Fruit fly (Drosophila melanogaster) whole organism, embryonic: ENCODE measurements around the gene tweek.

Experiments used
- Ada2b ChIP-seq: fragments of 200-800 bp; sonication (Bioruptor generic); IDR thresholded peaks from 2 replicates; pipeline ENCODE4 v1.3.6; 2022; ENCODE audit warnings: missing biosample characterization, missing genetic modification characterization
- B-H2 ChIP-seq: fragments of 200-800 bp; sonication (Bioruptor generic); optimal IDR thresholded peaks from 2 replicates; lab custom pipeline; 2018; ENCODE audit warnings: missing biosample characterization, mild to moderate bottlenecking, missing genetic modification characterization
- CG10147 ChIP-seq: fragments of 200-800 bp; sonication (Bioruptor generic); optimal IDR thresholded peaks from 2 replicates; lab custom pipeline; 2019; ENCODE audit warnings: missing biosample characterization, mild to moderate bottlenecking, missing genetic modification characterization, moderate library complexity
- CG10462 ChIP-seq: fragments of 200-800 bp; sonication (Bioruptor generic); optimal IDR thresholded peaks from 2 replicates; lab custom pipeline; 2016; ENCODE audit warnings: missing biosample characterization, missing genetic modification characterization
- CG11456 ChIP-seq: fragments of 200-800 bp; sonication (Bioruptor generic); IDR thresholded peaks from 3 replicates; pipeline ENCODE4 v1.3.6; 2022; ENCODE audit warnings: missing biosample characterization, missing genetic modification characterization
- CG12659 ChIP-seq: fragments of 200-800 bp; sonication (Bioruptor generic); optimal IDR thresholded peaks from 3 replicates; lab custom pipeline; 2017; ENCODE audit warnings: mild to moderate bottlenecking, missing biosample characterization, missing genetic modification reagents, missing genetic modification characterization
- CG13123 ChIP-seq: fragments of 200-800 bp; sonication (Bioruptor generic); optimal IDR thresholded peaks from 2 replicates; lab custom pipeline; 2016; ENCODE audit warnings: missing biosample characterization, missing genetic modification characterization
- CG13775 ChIP-seq: fragments of 200-800 bp; sonication (Bioruptor generic); optimal IDR thresholded peaks from 3 replicates; lab custom pipeline; 2017; ENCODE audit warnings: missing biosample characterization, mild to moderate bottlenecking, missing genetic modification characterization
- CG14014 ChIP-seq: fragments of 200-800 bp; sonication (Bioruptor generic); IDR thresholded peaks from 2 replicates; pipeline ENCODE4 v1.3.6; 2022; ENCODE audit warnings: missing biosample characterization, missing genetic modification characterization
- CG1602 ChIP-seq: fragments of 200-800 bp; sonication (Bioruptor generic); optimal IDR thresholded peaks from 3 replicates; lab custom pipeline; 2016; ENCODE audit warnings: missing biosample characterization, missing genetic modification characterization
- CG1647 ChIP-seq: fragments of 200-800 bp; sonication (Bioruptor generic); optimal IDR thresholded peaks from 3 replicates; lab custom pipeline; 2016; ENCODE audit warnings: missing biosample characterization, missing genetic modification characterization
- CG17361 ChIP-seq: fragments of 200-800 bp; sonication (Bioruptor generic); IDR thresholded peaks from 3 replicates; pipeline ENCODE4 v1.3.6; 2022; ENCODE audit warnings: missing biosample characterization, missing genetic modification characterization
- CG18476 ChIP-seq: fragments of 200-800 bp; sonication (Bioruptor generic); optimal IDR thresholded peaks from 2 replicates; lab custom pipeline; 2016; ENCODE audit warnings: missing biosample characterization, mild to moderate bottlenecking, missing genetic modification characterization
- CG2120 ChIP-seq: fragments of 200-800 bp; sonication (Bioruptor generic); optimal IDR thresholded peaks from 3 replicates; lab custom pipeline; 2016; ENCODE audit warnings: missing biosample characterization, missing genetic modification characterization
- CG2199 ChIP-seq: fragments of 200-800 bp; sonication (Bioruptor generic); IDR thresholded peaks from 3 replicates; pipeline ENCODE4 v1.3.6; 2022; ENCODE audit warnings: missing biosample characterization, missing genetic modification characterization
- CG2202 ChIP-seq: fragments of 200-800 bp; sonication (Bioruptor generic); optimal IDR thresholded peaks from 2 replicates; lab custom pipeline; 2018; ENCODE audit warnings: missing biosample characterization, mild to moderate bottlenecking, missing genetic modification characterization
- CG30020 ChIP-seq: fragments of 200-800 bp; optimal IDR thresholded peaks from 2 replicates; lab custom pipeline; 2019; ENCODE audit warnings: missing biosample characterization, mild to moderate bottlenecking, missing genetic modification characterization, moderate library complexity
- CG31388 ChIP-seq: fragments of 200-800 bp; sonication (Bioruptor generic); optimal IDR thresholded peaks from 2 replicates; lab custom pipeline; 2016; ENCODE audit warnings: missing biosample characterization, missing genetic modification characterization
- CG31441 ChIP-seq: fragments of 200-800 bp; sonication (Bioruptor generic); IDR thresholded peaks from 2 replicates; pipeline ENCODE4 v1.3.6; 2022; ENCODE audit warnings: missing biosample characterization, missing genetic modification characterization
- CG34422 ChIP-seq: fragments of 200-800 bp; sonication (Bioruptor generic); IDR thresholded peaks from 3 replicates; pipeline ENCODE4 v1.3.6; 2022; ENCODE audit warnings: missing biosample characterization, missing genetic modification characterization
- CG42726 ChIP-seq: fragments of 200-800 bp; sonication (Bioruptor generic); IDR thresholded peaks from 2 replicates; pipeline ENCODE4 v1.3.6; 2022; ENCODE audit warnings: missing biosample characterization, missing genetic modification characterization; ENCODE audit not compliant: partially characterized antibody
- CG7357 ChIP-seq: fragments of 200-800 bp; sonication (Bioruptor generic); IDR thresholded peaks from 3 replicates; pipeline ENCODE4 v1.3.6; 2022; ENCODE audit warnings: missing biosample characterization, missing genetic modification characterization
- CG8765 ChIP-seq: fragments of 200-800 bp; sonication (Bioruptor generic); IDR thresholded peaks from 2 replicates; pipeline ENCODE4 v1.3.6; 2022; ENCODE audit warnings: missing biosample characterization, missing genetic modification characterization
- CG9215 ChIP-seq: fragments of 200-800 bp; sonication (Bioruptor generic); IDR thresholded peaks from 2 replicates; pipeline ENCODE4 v1.3.6; 2022; ENCODE audit warnings: missing biosample characterization, missing genetic modification characterization
- CoRest ChIP-seq: fragments of 200-800 bp; sonication (Bioruptor generic); optimal IDR thresholded peaks from 3 replicates; lab custom pipeline; 2018; ENCODE audit warnings: missing biosample characterization, mild to moderate bottlenecking, missing genetic modification characterization, moderate library complexity
- Dbx ChIP-seq: fragments of 200-800 bp; sonication (Bioruptor generic); IDR thresholded peaks from 3 replicates; pipeline ENCODE4 v1.3.6; 2022; ENCODE audit warnings: missing biosample characterization, missing genetic modification characterization
- Dll ChIP-seq: fragments of 200-800 bp; sonication (Bioruptor generic); IDR thresholded peaks from 4 replicates; pipeline ENCODE4 v1.3.6; 2022; ENCODE audit warnings: missing biosample characterization, missing genetic modification characterization; ENCODE audit not compliant: partially characterized antibody
- Dp ChIP-seq: fragments of 200-800 bp; sonication (Bioruptor generic); optimal IDR thresholded peaks from 2 replicates; lab custom pipeline; 2018; ENCODE audit warnings: missing biosample characterization, mild to moderate bottlenecking, missing genetic modification characterization, moderate library complexity
- ERR ChIP-seq: fragments of 200-800 bp; sonication (Bioruptor generic); optimal IDR thresholded peaks from 2 replicates; lab custom pipeline; 2016; ENCODE audit warnings: missing biosample characterization, missing genetic modification characterization
- Ets97D ChIP-seq: fragments of 200-800 bp; sonication (Bioruptor generic); optimal IDR thresholded peaks from 3 replicates; lab custom pipeline; 2016; ENCODE audit warnings: missing biosample characterization, missing genetic modification characterization
- HLH54F ChIP-seq: fragments of 200-800 bp; sonication (Bioruptor generic); optimal IDR thresholded peaks from 3 replicates; lab custom pipeline; 2016; ENCODE audit warnings: missing biosample characterization, missing genetic modification characterization
- Hand ChIP-seq: fragments of 200-800 bp; sonication (Bioruptor generic); optimal IDR thresholded peaks from 2 replicates; lab custom pipeline; 2017; ENCODE audit warnings: mild to moderate bottlenecking, missing biosample characterization, missing genetic modification reagents, missing genetic modification characterization
- HmgZ ChIP-seq: fragments of 200-800 bp; sonication (Bioruptor generic); optimal IDR thresholded peaks from 2 replicates; lab custom pipeline; 2018; ENCODE audit warnings: missing biosample characterization, mild to moderate bottlenecking, missing genetic modification characterization
- Hr3 ChIP-seq: fragments of 200-800 bp; sonication (Bioruptor generic); optimal IDR thresholded peaks from 3 replicates; lab custom pipeline; 2016; ENCODE audit warnings: missing biosample characterization, missing genetic modification characterization
- Neu2 ChIP-seq: fragments of 200-800 bp; sonication (Bioruptor generic); optimal IDR thresholded peaks from 3 replicates; lab custom pipeline; 2016; ENCODE audit warnings: missing biosample characterization, missing genetic modification characterization, borderline replicate concordance
- Ssrp ChIP-seq: fragments of 200-800 bp; sonication (Bioruptor generic); optimal IDR thresholded peaks from 2 replicates; lab custom pipeline; 2018; ENCODE audit warnings: missing biosample characterization, mild to moderate bottlenecking, missing genetic modification characterization, moderate library complexity
- ab ChIP-seq: fragments of 200-800 bp; sonication (Bioruptor generic); optimal IDR thresholded peaks from 2 replicates; lab custom pipeline; 2016; ENCODE audit warnings: missing biosample characterization, missing genetic modification characterization
- cg ChIP-seq: fragments of 200-800 bp; sonication (Bioruptor generic); optimal IDR thresholded peaks from 3 replicates; lab custom pipeline; 2019; ENCODE audit warnings: missing biosample characterization, mild to moderate bottlenecking, missing genetic modification characterization, moderate library complexity
- dan ChIP-seq: fragments of 200-800 bp; sonication (Bioruptor generic); IDR thresholded peaks from 2 replicates; pipeline ENCODE4 v1.3.6; 2022; ENCODE audit warnings: missing biosample characterization, missing genetic modification characterization
- en ChIP-seq: fragments of 200-800 bp; sonication (Bioruptor generic); optimal IDR thresholded peaks from 2 replicates; lab custom pipeline; 2016; ENCODE audit warnings: missing biosample characterization, missing genetic modification characterization
- fu2 ChIP-seq: fragments of 200-800 bp; sonication (Bioruptor generic); optimal IDR thresholded peaks from 2 replicates; lab custom pipeline; 2016; ENCODE audit warnings: missing biosample characterization, missing genetic modification characterization
- kni ChIP-seq: fragments of 200-800 bp; sonication (Bioruptor generic); optimal IDR thresholded peaks from 3 replicates; lab custom pipeline; 2017; ENCODE audit warnings: mild to moderate bottlenecking, missing biosample characterization, missing genetic modification reagents, missing genetic modification characterization
- maf-S ChIP-seq: fragments of 200-800 bp; sonication (Bioruptor generic); optimal IDR thresholded peaks from 2 replicates; lab custom pipeline; 2016; ENCODE audit warnings: missing biosample characterization, missing genetic modification characterization
- otp ChIP-seq: fragments of 200-800 bp; sonication (Bioruptor generic); IDR thresholded peaks from 3 replicates; pipeline ENCODE4, ENCODE4 v1.3.6; 2022; ENCODE audit warnings: missing biosample characterization, missing genetic modification characterization
- p53 ChIP-seq: fragments of 200-800 bp; sonication (Bioruptor generic); optimal IDR thresholded peaks from 2 replicates; lab custom pipeline; 2016; ENCODE audit warnings: missing biosample characterization, missing genetic modification characterization
- sima ChIP-seq: fragments of 200-800 bp; sonication (Bioruptor generic); optimal IDR thresholded peaks from 2 replicates; lab custom pipeline; 2016; ENCODE audit warnings: missing biosample characterization, missing genetic modification characterization
- stwl ChIP-seq: fragments of 200-800 bp; sonication (Bioruptor generic); optimal IDR thresholded peaks from 3 replicates; lab custom pipeline; 2018; ENCODE audit warnings: missing biosample characterization, mild to moderate bottlenecking, missing genetic modification characterization, moderate library complexity
- vfl ChIP-seq: fragments of 200-800 bp; sonication (Bioruptor generic); optimal IDR thresholded peaks from 2 replicates; lab custom pipeline; 2016; ENCODE audit warnings: missing biosample characterization, missing genetic modification characterization
- wdn ChIP-seq: fragments of 200-800 bp; sonication (Bioruptor generic); IDR thresholded peaks from 2 replicates; pipeline ENCODE4 v1.3.6; 2022; ENCODE audit warnings: missing biosample characterization, missing genetic modification characterization

tweek gene

DNA sequence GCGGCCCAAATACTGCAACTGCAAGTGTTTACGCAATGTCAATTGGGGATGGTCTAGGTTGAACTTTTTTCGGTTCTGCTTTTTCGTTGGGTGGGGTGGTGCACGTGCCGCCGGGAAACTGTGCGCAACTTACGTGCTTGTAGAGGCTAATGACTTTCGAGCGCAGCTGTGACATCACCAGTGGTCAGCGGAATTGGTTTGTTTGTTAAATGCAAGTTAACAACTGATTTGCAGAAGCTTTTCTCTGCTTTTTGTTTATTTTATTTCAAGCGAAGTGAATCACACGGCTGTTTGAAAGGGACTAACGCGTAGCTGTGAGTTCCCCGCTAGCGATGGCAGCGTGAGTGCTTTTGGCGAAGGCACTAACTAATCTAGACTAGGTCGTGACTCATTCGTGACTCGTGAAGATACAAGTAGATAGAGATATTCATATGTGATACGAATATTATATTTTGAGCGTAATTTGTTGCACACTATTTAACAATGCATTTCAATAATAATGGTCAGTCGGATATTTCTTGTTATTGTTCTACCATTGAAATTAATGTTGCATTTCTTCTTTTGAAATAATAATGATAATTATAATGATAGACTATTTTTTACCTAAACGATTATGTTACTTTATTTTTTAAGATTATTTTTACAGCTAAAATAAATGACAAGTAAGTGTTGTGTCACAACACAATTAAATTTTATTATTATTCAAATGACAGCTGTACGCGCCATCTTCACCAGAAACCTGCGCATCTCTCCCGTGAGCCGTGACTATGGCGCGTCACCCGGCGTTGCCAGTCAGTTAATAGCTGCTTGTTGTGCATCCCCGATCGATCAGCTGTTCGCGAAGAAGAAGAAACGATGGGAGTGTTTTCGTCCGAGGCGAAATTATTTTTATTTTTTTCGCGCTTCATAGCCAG, at the start of gene tweek, which contains the start of gene osi:
tweek (plus strand) TSS at position 831 of the 914 bp plus-strand sequence.
osi (minus strand) TSS at position 307 of the 914 bp plus-strand sequence.
- TF ChIP-seq CG31388 (GFP tag; lab: Kevin White, UChicago) (peak; percentile 8), CoRest (tag; lab: Kevin White, UChicago) (peak; percentile 81), Ets97D (GFP tag; lab: Kevin White, UChicago) (no peak), CG31441 (GFP tag; lab: Robert Waterston, UW) (no peak; the same call in 1 of the 2 replicates), HmgZ (peak; percentile 35), sima (GFP tag; lab: Kevin White, UChicago) (no peak), en (GFP tag; lab: Kevin White, UChicago) (no peak), CG34422 (GFP tag; lab: Robert Waterston, UW) (peak; percentile 59; the same call in 2 of the 3 replicates), CG11456 (GFP tag; lab: Robert Waterston, UW) (peak; percentile 68; the same call in 2 of the 3 replicates), CG18476 (GFP tag; lab: Kevin White, UChicago) (peak; percentile 35), CG8765 (GFP tag; lab: Robert Waterston, UW) (no peak), CG2199 (GFP tag; lab: Robert Waterston, UW) (peak; percentile 12; the same call in 1 of the 3 replicates), CG42726 (GFP tag; lab: Robert Waterston, UW) (peak; percentile 95), CG30020 (no peak), stwl (tag; lab: Kevin White, UChicago) (peak; percentile 34), CG1647 (GFP tag; lab: Kevin White, UChicago) (peak; percentile 10), CG2120 (GFP tag; lab: Kevin White, UChicago) (peak; percentile 83), CG10147 (GFP tag; lab: Kevin White, UChicago) (no peak), cg (no peak), kni (GFP tag; lab: Kevin White, UChicago) (no peak), CG7357 (no peak), CG12659 (GFP tag; lab: Kevin White, UChicago) (peak; percentile 65), ab (GFP tag; lab: Kevin White, UChicago) (peak; percentile 15), maf-S (GFP tag; lab: Kevin White, UChicago) (peak; percentile 32), vfl (GFP tag; lab: Kevin White, UChicago) (peak; percentile 57), B-H2 (GFP tag; lab: Kevin White, UChicago) (peak; percentile 28), CG17361 (GFP tag; lab: Robert Waterston, UW) (no peak; the same call in 2 of the 3 replicates), Hr3 (peak; percentile 86), HLH54F (peak; percentile 63), dan (GFP tag; lab: Robert Waterston, UW) (no peak), Ada2b (GFP tag; lab: Robert Waterston, UW) (0 out of 2 replicates have a peak, but pooled peaks have one; percentile 16), Hand (peak; percentile 2), otp (GFP tag; lab: Robert Waterston, UW) (no peak), ERR (no peak), Dll (GFP tag; lab: Robert Waterston, UW) (peak; percentile 90), Dbx (GFP tag; lab: Robert Waterston, UW) (peak; percentile 39; the same call in 1 of the 3 replicates), Neu2 (GFP tag; lab: Kevin White, UChicago) (no peak), CG1602 (peak; percentile 70), p53 (GFP tag; lab: Kevin White, UChicago) (no peak), CG9215 (GFP tag; lab: Robert Waterston, UW) (peak; percentile 49), wdn (GFP tag; lab: Robert Waterston, UW) (no peak), CG13775 (GFP tag; lab: Kevin White, UChicago) (peak; percentile 83), fu2 (GFP tag; lab: Kevin White, UChicago) (peak; percentile 56), CG14014 (no peak), CG13123 (GFP tag; lab: Kevin White, UChicago) (peak; percentile 5), CG2202 (tag; lab: Kevin White, UChicago) (no peak), Dp (peak; percentile 53), Ssrp (tag; lab: Kevin White, UChicago) (no peak), CG10462 (GFP tag; lab: Kevin White, UChicago) (peak; percentile 24)
